Worm (Caenorhabditis elegans) whole organism, L1 larva: ENCODE results near the gene lin-56.

Experiments
- alr-1 ChIP-seq: fragments of 200-800 bp; sonication (Bioruptor generic); optimal IDR thresholded peaks from 2 replicates; lab custom pipeline; 2018; ENCODE audit warnings: borderline replicate concordance, mild to moderate bottlenecking, missing genetic modification characterization, missing compliant biosample characterization
- blmp-1 ChIP-seq: fragments of 150-350 bp; optimal IDR thresholded peaks from 2 replicates; lab custom pipeline; 2014; ENCODE audit warnings: missing biosample characterization, missing genetic modification characterization
- ceh-63 ChIP-seq: fragments of 200-800 bp; sonication (Bioruptor generic); optimal IDR thresholded peaks from 2 replicates; lab custom pipeline; 2018; ENCODE audit warnings: mild to moderate bottlenecking, missing genetic modification characterization, missing compliant biosample characterization
- ceh-82 ChIP-seq, 3 experiments: fragments of 150-350 bp in 1 of 3; sonication (generic microtip) in 2 of 3; optimal IDR thresholded peaks; 2 replicates each; lab custom pipeline; 2014 to 2017; ENCODE audit warnings: missing biosample characterization in 3 of 3, missing genetic modification characterization in 3 of 3
- efl-1 ChIP-seq, 4 experiments: fragments of 150-350 bp; optimal IDR thresholded peaks in 3 of 4; peaks in 1 of 4; 1 replicate in 1 of 4; 2 replicates in 3 of 4; lab custom pipeline; 2014; ENCODE audit warnings: missing biosample characterization in 2 of 4, missing genetic modification characterization in 2 of 4, missing genetic modification reagents in 2 of 4
- egl-13 ChIP-seq: sonication (generic microtip); optimal IDR thresholded peaks from 2 replicates; lab custom pipeline; 2016; ENCODE audit warnings: missing genotype, missing genetic modification reagents, missing genetic modification characterization, missing compliant biosample characterization
- elt-2 ChIP-seq: sonication (generic microtip); optimal IDR thresholded peaks from 2 replicates; lab custom pipeline; 2016; ENCODE audit warnings: missing genetic modification characterization, mild to moderate bottlenecking, inconsistent platforms, missing compliant biosample characterization, missing genetic modification reagents
- elt-3 ChIP-seq, 6 experiments: fragments of 150-350 bp in 1 of 6; sonication (generic microtip); optimal IDR thresholded peaks; 2 replicates each; lab custom pipeline; 2017 to 2018; ENCODE audit warnings: missing biosample characterization in 6 of 6, missing genetic modification characterization in 6 of 6, inconsistent platforms in 1 of 6
- fkh-4 ChIP-seq: sonication (generic microtip); optimal IDR thresholded peaks from 2 replicates; lab custom pipeline; 2016; ENCODE audit warnings: missing compliant biosample characterization, missing genetic modification characterization, borderline replicate concordance
- hlh-4 ChIP-seq: sonication (generic microtip); optimal IDR thresholded peaks from 2 replicates; lab custom pipeline; 2016; ENCODE audit warnings: mild to moderate bottlenecking, missing genetic modification characterization, missing compliant biosample characterization
- irx-1 ChIP-seq: sonication (generic microtip); optimal IDR thresholded peaks from 2 replicates; lab custom pipeline; 2016; ENCODE audit warnings: missing genetic modification characterization, missing compliant biosample characterization
- lin-13 ChIP-seq: fragments of 150-350 bp; optimal IDR thresholded peaks from 2 replicates; lab custom pipeline; 2014; ENCODE audit warnings: missing biosample characterization, missing genetic modification reagents, missing genetic modification characterization
- lin-14 ChIP-seq: fragments of 200-800 bp; sonication (Bioruptor generic); optimal IDR thresholded peaks from 2 replicates; lab custom pipeline; 2018; ENCODE audit warnings: mild to moderate bottlenecking, missing genetic modification characterization, moderate library complexity, missing compliant biosample characterization
- lin-35 ChIP-seq, 2 experiments: fragments of 150-350 bp; optimal IDR thresholded peaks; 2 replicates each; lab custom pipeline; 2014; ENCODE audit warnings: missing biosample characterization in 2 of 2, missing genetic modification characterization in 2 of 2, missing genetic modification reagents in 2 of 2
- lsy-2 ChIP-seq, 2 experiments: fragments of 150-350 bp; optimal IDR thresholded peaks; 2 replicates each; lab custom pipeline; 2014; ENCODE audit warnings: missing biosample characterization in 2 of 2, missing genetic modification characterization in 2 of 2
- mdl-1 ChIP-seq, 2 experiments: fragments of 150-350 bp; optimal IDR thresholded peaks; 2 replicates each; lab custom pipeline; 2014 to 2017; ENCODE audit warnings: missing biosample characterization in 2 of 2, missing genetic modification characterization in 2 of 2, inconsistent platforms in 1 of 2
- mep-1 ChIP-seq: fragments of 150-350 bp; optimal IDR thresholded peaks from 2 replicates; lab custom pipeline; 2014; ENCODE audit warnings: missing biosample characterization, missing genetic modification characterization
- nhr-20 ChIP-seq: sonication (generic microtip); optimal IDR thresholded peaks from 2 replicates; lab custom pipeline; 2016; ENCODE audit warnings: mild to moderate bottlenecking, missing genetic modification characterization, missing compliant biosample characterization
- nhr-71 ChIP-seq: sonication (generic microtip); optimal IDR thresholded peaks from 2 replicates; lab custom pipeline; 2016; ENCODE audit warnings: mild to moderate bottlenecking, missing genetic modification characterization, moderate library complexity, missing compliant biosample characterization
- nhr-76 ChIP-seq: sonication (generic microtip); optimal IDR thresholded peaks from 2 replicates; lab custom pipeline; 2017; ENCODE audit warnings: missing biosample characterization, missing genetic modification characterization
- nhr-77 ChIP-seq: fragments of 150-350 bp; optimal IDR thresholded peaks from 2 replicates; lab custom pipeline; 2014; ENCODE audit warnings: missing biosample characterization, missing genetic modification characterization
- nhr-85 ChIP-seq: sonication (generic microtip); peaks from one replicate; lab custom pipeline; 2016; ENCODE audit warnings: missing genetic modification characterization, inconsistent platforms, missing compliant biosample characterization
- nhr-90 ChIP-seq: sonication (generic microtip); optimal IDR thresholded peaks from 2 replicates; lab custom pipeline; 2016; ENCODE audit warnings: mild to moderate bottlenecking, missing genetic modification characterization, missing compliant biosample characterization; ENCODE audit not compliant: poor library complexity
- rnt-1 ChIP-seq: sonication (generic microtip); optimal IDR thresholded peaks from 2 replicates; lab custom pipeline; 2016; ENCODE audit warnings: mild to moderate bottlenecking, missing genetic modification characterization, moderate library complexity, missing compliant biosample characterization
- skn-1 ChIP-seq: fragments of 150-350 bp; optimal IDR thresholded peaks from 2 replicates; lab custom pipeline; 2014; ENCODE audit warnings: missing biosample characterization, missing genetic modification characterization
- snu-23 ChIP-seq: sonication (generic microtip); optimal IDR thresholded peaks from 2 replicates; lab custom pipeline; 2016; ENCODE audit warnings: missing genetic modification characterization, missing compliant biosample characterization
- sptf-1 ChIP-seq: fragments of 150-350 bp; optimal IDR thresholded peaks from 2 replicates; lab custom pipeline; 2014; ENCODE audit warnings: missing biosample characterization, missing genetic modification characterization
- swsn-7 ChIP-seq: sonication (generic microtip); optimal IDR thresholded peaks from 2 replicates; lab custom pipeline; 2016; ENCODE audit warnings: missing genetic modification characterization, missing compliant biosample characterization
- unc-130 ChIP-seq: fragments of 150-350 bp; optimal IDR thresholded peaks from 2 replicates; lab custom pipeline; 2017; ENCODE audit warnings: missing biosample characterization, missing genetic modification characterization, inconsistent platforms
- unc-30 ChIP-seq: sonication (generic microtip); optimal IDR thresholded peaks from 2 replicates; lab custom pipeline; 2017; ENCODE audit warnings: missing biosample characterization, missing genetic modification characterization
- vab-15 ChIP-seq: sonication (generic microtip); optimal IDR thresholded peaks from 2 replicates; lab custom pipeline; 2017; ENCODE audit warnings: missing genotype, mild to moderate bottlenecking, missing genetic modification characterization, missing compliant biosample characterization
- xbp-1 ChIP-seq: sonication (generic microtip); optimal IDR thresholded peaks from 2 replicates; lab custom pipeline; 2016; ENCODE audit warnings: missing genetic modification characterization, missing compliant biosample characterization
- zag-1 ChIP-seq: fragments of 150-350 bp; optimal IDR thresholded peaks from 2 replicates; lab custom pipeline; 2014; ENCODE audit warnings: missing biosample characterization, missing genetic modification characterization

Gene lin-56

DNA sequence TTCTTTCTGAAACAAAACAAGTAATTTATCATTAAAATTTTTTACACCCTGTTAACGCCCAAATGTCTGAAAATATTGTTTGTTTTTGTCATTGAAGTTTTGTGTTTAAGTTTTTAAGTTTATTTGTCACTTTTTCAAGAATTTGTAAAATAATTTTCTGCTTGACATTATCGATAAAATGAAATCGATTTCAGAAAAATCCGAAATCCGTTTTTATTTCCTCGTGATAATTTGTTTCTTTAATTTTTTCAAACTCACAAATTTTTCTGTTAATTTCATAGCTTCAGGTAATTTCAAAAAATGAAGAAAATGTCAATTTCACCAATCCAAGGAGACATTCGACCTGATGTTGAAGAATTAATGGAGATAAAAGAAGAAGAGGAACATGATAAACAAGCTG lies 46.1 kb downstream of the lin-56 start, which contains the start of gene ZK666.12:
Gene ZK666.12, plus strand, starts transcription at position 301 of the 400 bp plus-strand sequence.
- TF ChIP-seq sptf-1 (tag; lab: Kevin White, UChicago) (no peak), zag-1 (tag; lab: Kevin White, UChicago) (no peak), unc-130 (tag; lab: Kevin White, UChicago) (no peak), egl-13 (tag; lab: Kevin White, UChicago) (no peak), alr-1 (tag; lab: Kevin White, UChicago) (no peak), elt-2 (tag; lab: Kevin White, UChicago) (no peak), snu-23 (GFP tag; lab: Kevin White, UChicago) (no peak), swsn-7 (no peak)

DNA sequence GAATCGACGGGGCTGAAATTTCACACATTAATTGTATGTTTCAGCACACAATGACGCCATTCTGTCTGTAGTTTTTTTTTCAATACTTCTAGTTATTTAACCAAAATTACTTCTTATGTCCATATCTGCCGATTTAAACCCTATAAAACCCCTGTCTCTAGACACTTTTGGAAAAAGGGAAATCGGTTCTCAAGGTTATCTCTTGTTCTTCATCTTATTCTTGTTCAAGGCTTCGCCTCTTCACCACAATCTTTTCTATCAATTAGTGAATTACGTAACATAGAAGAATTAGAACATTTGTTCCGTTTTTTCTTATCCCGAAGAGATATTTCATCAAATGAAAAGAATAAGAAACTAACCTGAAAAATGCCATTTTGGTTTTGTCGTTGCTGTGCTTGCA lies 50.9 kb downstream of the lin-56 start:
- no peak for TF ChIP-seq unc-30 (tag; lab: Kevin White, UChicago)
- TF ChIP-seq blmp-1 (tag; lab: Kevin White, UChicago) = peak; percentile 85

DNA sequence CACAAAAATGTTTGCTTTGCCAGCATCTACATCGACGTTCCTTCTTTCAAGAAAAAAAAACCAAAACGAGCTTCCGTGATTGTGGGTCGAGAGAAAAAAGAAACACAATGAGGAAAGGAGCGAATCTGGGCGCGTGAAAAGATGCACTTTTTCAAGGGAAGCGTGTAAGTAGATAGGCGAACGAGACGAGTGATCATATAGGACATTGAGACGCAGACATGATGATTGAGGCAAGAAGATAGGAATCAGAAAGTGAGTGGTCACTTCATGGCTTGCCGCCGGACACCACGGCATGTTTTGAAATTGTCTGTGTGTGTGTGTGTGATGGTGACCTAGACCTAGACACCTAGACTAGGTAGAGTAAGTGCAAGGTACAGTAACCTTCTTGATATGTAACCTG lies 51.8 kb downstream of the lin-56 start:
- TF ChIP-seq ceh-82 (tag; optimal IDR thresholded peaks at IDR 0.05; lab: Kevin White, UChicago) (peak in 1 of 3 experiments; percentile 40), hlh-4 (tag; lab: Kevin White, UChicago) (no peak), skn-1 (tag; lab: Kevin White, UChicago) (peak; percentile 8), nhr-76 (tag; lab: Kevin White, UChicago) (no peak), rnt-1 (tag; lab: Kevin White, UChicago) (peak; percentile 71), lin-35 (GFP tag; optimal IDR thresholded peaks at IDR 0.05; lab: Kevin White, UChicago) (peak; percentile 20 to 31), nhr-77 (peak; percentile 11), mep-1 (tag; lab: Kevin White, UChicago) (peak; percentile 62), ceh-63 (GFP tag; lab: Kevin White, UChicago) (no peak), mdl-1 (tag; optimal IDR thresholded peaks at IDR 0.05; lab: Kevin White, UChicago) (peak in 1 of 2 experiments; percentile 65), lsy-2 (tag; optimal IDR thresholded peaks at IDR 0.05; lab: Kevin White, UChicago) (peak; percentile 18 to 41), nhr-85 (tag; lab: Kevin White, UChicago) (peak; percentile 94), nhr-20 (peak; percentile 61), blmp-1 (tag; lab: Kevin White, UChicago) (peak; percentile 94), lin-13 (GFP tag; lab: Kevin White, UChicago) (no peak), vab-15 (tag; lab: Kevin White, UChicago) (no peak), snu-23 (GFP tag; lab: Kevin White, UChicago) (peak; percentile 59), irx-1 (tag; lab: Kevin White, UChicago) (peak; percentile 33), elt-3 (tag; optimal IDR thresholded peaks at IDR 0.05; lab: Kevin White, UChicago) (peak in 2 of 6 experiments; percentile 26 to 57), nhr-71 (peak; percentile 58), fkh-4 (tag; lab: Kevin White, UChicago) (no peak), efl-1 (optimal IDR thresholded peaks at IDR 0.05; lab: Kevin White, UChicago) (peak; percentile 19 to 24), efl-1 (GFP tag; optimal IDR thresholded peaks at IDR 0.05 in 1 of 2; lab: Kevin White, UChicago) (no peak), alr-1 (tag; lab: Kevin White, UChicago) (no peak), nhr-90 (tag; lab: Kevin White, UChicago) (peak; percentile 1), unc-130 (tag; lab: Kevin White, UChicago) (no peak), xbp-1 (tag; lab: Kevin White, UChicago) (peak; percentile 4), swsn-7 (peak; percentile 22), lin-14 (GFP tag; lab: Kevin White, UChicago) (peak; percentile 92)
